Worm (Caenorhabditis elegans) whole organism, L4/young adult: ENCODE results near the gene tag-297.

Experiments used
- W03F9.2 ChIP-seq: fragments of 150-350 bp; optimal IDR thresholded peaks from 2 replicates; lab custom pipeline; 2014; ENCODE audit warnings: missing biosample characterization, missing genetic modification characterization
- dao-5 ChIP-seq: sonication (generic microtip); optimal IDR thresholded peaks from 2 replicates; lab custom pipeline; 2016; ENCODE audit warnings: missing genotype, missing genetic modification characterization, moderate library complexity, missing compliant biosample characterization
- him-1 ChIP-seq: sonication (generic microtip); optimal IDR thresholded peaks from 2 replicates; lab custom pipeline; 2016; ENCODE audit warnings: missing genotype, missing genetic modification reagents, missing genetic modification characterization, missing compliant biosample characterization

The tag-297 gene

DNA sequence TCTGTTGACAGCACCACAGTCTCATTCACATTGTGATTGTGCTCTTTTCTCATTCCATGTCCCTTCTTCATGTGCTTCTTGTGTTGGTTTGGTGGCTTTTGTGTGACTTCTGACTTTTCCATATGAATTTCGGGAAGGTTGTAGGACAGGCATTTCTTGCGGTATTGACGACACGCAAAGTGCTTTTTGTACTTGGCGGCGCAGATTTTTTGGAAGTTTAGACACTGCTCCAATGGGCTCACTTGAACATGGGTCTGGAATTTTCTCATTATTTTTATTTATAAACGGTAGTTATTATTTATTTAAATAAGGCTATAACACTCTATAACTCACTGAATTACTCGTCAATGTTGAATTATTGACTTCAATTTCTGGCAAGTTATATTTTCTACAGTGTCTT lies 23.2 kb upstream of the tag-297 start:
- TF ChIP-seq W03F9.2 (tag; lab: Kevin White, UChicago) (no peak), him-1 (tag; lab: Kevin White, UChicago) (no peak), dao-5 (tag; lab: Kevin White, UChicago) (no peak)

DNA sequence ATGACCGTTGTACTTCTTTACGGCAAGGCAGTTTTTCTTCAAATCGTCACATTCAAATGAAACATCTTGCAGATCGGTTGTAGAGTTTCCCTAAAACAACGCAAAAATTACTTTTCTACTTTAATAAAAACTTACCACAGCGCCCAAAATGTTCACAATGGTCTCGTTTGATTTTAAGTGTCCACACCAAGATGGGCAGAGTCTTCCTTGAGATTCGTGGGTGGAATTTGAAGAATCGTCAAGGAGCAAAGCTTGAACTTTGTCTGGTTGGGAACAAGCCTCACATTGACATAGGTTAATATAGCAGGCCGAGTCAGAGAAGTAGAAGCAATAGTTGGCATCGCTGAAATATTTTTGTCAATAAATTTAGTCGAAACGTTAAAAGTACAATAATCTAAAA lies 22.4 kb upstream of the tag-297 start:
- no peak for TF ChIP-seq dao-5 (tag; lab: Kevin White, UChicago)
- no peak for TF ChIP-seq him-1 (tag; lab: Kevin White, UChicago)
- TF ChIP-seq W03F9.2 (tag; lab: Kevin White, UChicago), result no peak

DNA sequence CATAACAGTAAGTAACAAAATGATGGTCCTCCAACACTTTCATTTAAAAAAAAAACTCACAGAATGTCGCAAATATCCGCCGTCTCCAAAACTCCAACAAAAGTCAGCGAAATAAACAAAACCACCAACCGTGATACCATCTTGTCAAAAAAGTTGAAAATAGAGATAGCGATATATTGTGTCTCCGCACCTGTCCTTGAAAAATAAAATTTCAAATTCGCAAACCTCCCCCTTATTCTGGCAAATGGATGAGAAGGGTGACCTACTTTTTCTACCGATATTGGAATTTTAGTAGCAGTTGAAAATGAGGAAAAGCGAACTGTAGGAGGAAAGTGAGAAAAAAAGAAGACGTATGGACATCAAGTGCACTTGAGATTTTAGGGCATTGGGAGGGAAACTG lies 22.0 kb upstream of the tag-297 start, which contains the start of gene F19H8.2:
Gene F19H8.2, minus strand, starts transcription at position 391 of the 400 bp plus-strand sequence.
- TF ChIP-seq W03F9.2 (tag; lab: Kevin White, UChicago) (no peak), him-1 (tag; lab: Kevin White, UChicago) (no peak), dao-5 (tag; lab: Kevin White, UChicago) (no peak)

DNA sequence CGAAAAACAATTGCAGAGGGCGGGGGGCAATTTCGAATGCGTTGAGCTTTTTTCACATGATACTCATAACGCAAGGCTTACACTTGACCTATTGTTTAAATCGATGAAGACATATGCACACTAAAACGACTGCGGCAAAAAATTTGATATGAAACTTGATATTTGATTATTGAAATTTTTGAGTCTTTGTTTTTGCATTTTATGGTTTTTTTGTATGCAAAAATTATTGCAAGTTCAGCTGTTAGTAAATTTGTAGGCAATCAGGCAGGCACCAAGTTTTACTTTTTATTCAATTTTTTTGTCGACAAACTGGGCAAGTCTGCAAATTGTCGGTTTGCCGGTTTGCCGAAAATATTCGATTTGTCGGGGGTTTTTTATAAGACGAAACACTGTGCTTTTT lies 21.3 kb upstream of the tag-297 start, which contains the start of gene arl-3:
Gene arl-3, plus strand, starts transcription at position 301 of the 400 bp plus-strand sequence.
- TF ChIP-seq dao-5 (tag; lab: Kevin White, UChicago) (no peak), W03F9.2 (tag; lab: Kevin White, UChicago) (no peak), him-1 (tag; lab: Kevin White, UChicago) (no peak)

DNA sequence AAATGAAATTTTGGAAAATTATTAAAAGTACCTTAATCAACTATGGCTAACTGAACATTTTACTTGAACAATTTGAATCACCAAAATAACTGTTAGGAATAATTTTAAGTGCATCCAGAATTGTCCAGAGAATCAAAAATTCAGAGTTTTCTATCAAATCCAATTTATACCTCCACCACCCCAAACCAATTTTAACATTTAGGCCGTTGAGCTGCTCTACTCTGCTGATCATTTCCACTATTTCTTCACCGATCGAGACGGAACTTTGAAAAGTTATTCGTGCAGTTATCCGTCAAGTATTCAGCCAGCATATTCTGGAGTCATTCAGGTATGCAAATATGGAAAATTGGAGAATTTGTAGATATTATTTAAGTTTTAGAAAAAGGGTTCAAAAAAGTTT lies 18.9 kb upstream of the tag-297 start:
- TF ChIP-seq W03F9.2 (tag; lab: Kevin White, UChicago), result no peak

DNA sequence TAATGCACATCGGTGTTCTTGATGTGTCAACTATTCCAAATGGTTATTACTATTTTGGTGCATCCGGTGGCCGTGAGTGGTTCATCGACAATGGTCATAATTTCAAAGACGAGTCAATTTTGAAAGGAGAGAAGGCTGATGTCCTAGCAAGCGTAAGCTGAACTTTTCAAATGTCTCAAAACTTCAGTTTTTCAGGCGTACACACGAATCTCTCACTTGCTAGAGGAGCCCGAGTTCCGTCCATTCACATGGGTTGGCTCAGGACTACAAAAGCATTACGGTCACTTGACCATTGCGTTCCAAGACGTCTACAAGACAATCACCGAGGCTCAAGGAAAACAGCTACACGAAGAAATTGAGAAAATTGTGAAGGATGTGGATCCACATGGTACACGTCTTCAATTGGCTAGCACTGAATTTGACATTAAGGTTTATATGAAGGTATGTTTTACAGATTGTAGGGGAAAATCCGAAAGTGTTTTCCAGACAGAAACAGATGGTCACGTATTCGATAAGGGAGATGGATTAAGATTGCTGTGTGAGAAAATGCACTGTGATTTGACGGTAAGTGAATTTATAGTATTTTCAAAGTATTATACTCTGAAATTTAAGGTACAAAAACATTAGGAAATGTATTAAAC lies 18.0 kb upstream of the tag-297 start:
- TF ChIP-seq W03F9.2 (tag; lab: Kevin White, UChicago) (no peak), dao-5 (tag; lab: Kevin White, UChicago) (no peak), him-1 (tag; lab: Kevin White, UChicago) (no peak)

DNA sequence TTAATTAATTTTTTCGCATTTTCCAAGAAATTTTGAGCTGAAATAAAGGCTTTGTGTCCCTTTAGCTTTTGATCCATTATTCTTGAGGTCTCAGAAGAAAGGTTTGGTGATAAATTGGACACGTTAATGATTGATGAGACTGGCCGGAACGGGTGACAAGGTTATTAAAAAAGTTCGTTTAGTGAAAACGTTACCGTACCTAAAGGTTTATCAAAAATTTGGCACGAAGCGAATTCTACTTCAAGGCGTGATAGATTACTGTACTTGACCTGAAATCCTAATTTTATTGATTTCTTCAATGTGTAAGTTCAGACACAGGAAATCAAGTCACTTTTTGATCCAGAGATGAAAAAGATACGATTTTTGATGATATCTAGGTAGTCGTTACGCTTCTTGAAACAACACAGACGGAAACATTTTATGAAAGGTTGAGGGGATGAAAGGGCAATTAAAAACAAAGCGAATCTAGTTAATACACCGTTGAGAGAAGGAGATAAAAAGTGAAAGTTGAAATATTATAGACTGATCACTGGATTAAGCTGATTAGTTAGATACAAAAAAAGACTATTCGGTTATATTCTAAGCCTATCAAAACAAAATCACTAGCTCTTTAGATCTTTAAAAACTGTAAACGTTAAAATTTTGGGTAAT lies 16.8 kb upstream of the tag-297 start:
- TF ChIP-seq W03F9.2 (tag; lab: Kevin White, UChicago) (no peak), dao-5 (tag; lab: Kevin White, UChicago) (no peak), him-1 (tag; lab: Kevin White, UChicago) (no peak)

DNA sequence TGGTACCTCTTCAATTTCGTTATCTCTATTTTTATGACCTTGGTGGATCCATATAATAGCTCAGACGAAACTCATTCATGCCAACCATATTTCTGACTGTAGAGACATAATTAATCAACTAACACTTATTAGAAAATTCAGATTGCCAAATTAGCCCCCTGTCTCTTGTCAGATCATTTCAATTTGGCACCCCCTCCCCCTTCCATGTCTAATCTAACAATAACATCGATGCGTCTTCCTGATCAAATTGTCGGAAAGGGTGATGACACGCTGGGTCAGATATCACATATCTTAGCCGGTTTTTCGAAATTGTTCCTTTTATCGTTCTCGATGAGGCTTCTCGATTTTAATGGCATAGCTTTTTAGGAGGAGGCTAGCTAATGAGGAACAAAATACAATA lies 16.1 kb upstream of the tag-297 start:
- TF ChIP-seq him-1 (tag; lab: Kevin White, UChicago), result no peak

DNA sequence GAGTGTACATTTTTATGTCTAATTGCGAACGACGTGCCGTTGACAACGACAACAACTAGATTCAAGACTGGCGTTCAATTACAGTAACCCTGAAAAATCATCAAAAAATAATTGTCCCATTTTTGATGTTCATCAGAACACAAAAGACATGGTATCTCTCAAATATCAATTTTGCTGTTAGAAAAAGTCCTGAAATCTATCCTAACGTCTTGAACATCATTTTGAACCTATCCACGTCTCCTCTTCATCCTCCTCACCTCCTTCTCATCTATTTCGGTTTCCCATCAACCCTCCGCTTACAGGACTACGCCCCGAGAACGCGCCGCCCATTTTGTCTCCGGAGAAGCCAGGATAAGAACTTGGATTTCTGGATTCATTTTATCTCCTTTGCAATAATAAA lies 11.7 kb upstream of the tag-297 start, which contains the start of gene mltn-9:
Gene mltn-9, plus strand, starts transcription at position 301 of the 400 bp plus-strand sequence.
- TF ChIP-seq him-1 (tag; lab: Kevin White, UChicago), result no peak
- no peak for TF ChIP-seq W03F9.2 (tag; lab: Kevin White, UChicago)
- no peak for TF ChIP-seq dao-5 (tag; lab: Kevin White, UChicago)

DNA sequence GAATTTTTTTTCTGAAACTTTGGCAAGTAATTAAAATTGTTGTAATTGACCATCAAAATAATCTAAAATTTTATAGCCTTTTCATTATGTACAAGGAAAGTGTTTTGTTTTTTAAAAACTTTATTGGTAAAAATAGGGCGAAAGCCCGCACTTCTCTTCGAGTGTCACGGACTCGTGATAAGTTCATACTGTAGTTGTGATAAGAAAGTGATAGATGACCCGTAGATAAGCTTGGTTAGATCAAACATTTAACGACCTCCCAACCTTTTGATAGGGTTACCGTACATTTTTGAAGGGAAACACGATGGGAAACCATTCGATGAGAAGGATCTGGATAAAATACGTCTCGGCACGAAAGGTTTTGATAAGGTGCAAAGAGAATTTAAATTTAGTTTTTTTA lies 11.0 kb upstream of the tag-297 start:
- no peak for TF ChIP-seq him-1 (tag; lab: Kevin White, UChicago)

DNA sequence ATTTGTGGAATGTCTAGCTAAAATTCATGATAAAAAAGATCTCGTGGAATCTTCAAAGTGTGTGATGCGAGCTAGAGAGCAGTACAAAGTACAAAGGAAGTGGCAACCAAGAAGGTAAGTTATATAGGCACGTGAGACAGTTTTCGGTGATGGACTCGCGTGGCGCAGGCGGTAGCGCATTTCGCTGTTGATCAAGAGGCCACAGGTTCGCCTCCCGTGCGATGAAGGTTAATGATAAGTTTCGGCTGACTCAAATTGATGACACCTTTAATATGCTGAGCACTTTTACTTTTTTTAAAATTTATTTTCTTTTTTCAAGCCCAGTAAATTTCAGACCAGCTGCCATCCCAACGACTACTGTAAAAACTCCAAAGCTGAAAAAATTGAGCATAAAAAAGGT lies 10.5 kb upstream of the tag-297 start:
- TF ChIP-seq him-1 (tag; lab: Kevin White, UChicago) (no peak), dao-5 (tag; lab: Kevin White, UChicago) (peak; percentile 74)

DNA sequence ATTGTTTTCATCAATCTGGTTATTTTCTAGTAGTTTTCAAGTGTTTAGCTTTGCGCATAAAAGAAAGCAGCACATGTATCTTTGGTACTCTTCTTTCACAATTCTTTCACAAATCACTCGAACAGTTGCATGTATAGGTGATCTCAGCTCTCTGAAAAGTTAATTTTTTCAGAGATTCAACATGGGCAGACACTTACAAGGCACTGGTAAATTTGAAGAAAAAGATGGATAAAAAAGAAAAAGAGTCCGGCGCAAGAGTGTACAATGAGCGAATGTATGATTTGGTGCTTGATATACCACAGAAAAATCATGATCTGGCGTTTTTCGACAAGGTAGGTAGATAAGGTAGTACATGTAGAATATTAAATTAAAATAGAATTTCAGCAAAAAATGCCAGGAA lies 9.3 kb upstream of the tag-297 start:
- TF ChIP-seq W03F9.2 (tag; lab: Kevin White, UChicago) (no peak), him-1 (tag; lab: Kevin White, UChicago) (no peak), dao-5 (tag; lab: Kevin White, UChicago) (no peak)

DNA sequence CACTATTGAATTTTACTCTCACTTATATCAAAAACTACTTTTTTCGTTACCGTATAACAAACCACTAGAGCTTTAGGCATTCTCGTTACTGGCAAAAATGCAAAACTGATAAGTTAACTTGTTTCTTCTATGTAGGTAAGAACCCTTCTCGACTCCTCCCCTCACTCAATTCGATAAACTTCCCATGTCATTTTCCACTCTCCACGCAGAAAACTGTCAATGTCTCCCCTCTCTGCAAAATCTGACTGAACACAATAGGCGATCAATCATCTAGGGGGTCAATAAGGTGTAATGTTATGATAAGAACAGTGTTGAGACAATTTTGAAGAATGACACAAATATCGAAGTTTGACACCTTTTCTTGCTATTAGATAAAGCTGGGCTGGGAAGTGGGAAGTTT lies 8.7 kb upstream of the tag-297 start:
- TF ChIP-seq him-1 (tag; lab: Kevin White, UChicago) (no peak), dao-5 (tag; lab: Kevin White, UChicago) (no peak), W03F9.2 (tag; lab: Kevin White, UChicago) (no peak)

DNA sequence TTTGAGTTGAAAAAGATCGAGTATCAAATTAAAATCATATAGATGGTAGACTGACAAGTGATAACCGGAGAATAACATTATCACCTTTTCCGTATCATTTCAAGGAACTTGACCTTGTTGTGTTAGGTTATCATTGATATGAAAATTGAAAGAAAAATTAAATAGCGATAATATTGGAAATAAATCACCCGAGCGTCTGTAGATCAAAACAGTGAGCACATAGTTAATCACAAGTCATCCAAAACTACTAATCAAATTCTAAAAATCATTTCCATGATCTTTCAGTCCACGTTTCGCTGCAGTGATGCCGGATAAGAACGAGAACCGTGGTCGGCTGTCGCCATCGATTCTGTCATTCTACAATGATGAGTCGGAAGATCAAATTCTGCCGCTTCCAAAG lies 7.6 kb upstream of the tag-297 start:
- TF ChIP-seq dao-5 (tag; lab: Kevin White, UChicago) (no peak), W03F9.2 (tag; lab: Kevin White, UChicago) (no peak), him-1 (tag; lab: Kevin White, UChicago) (no peak)
